Worm (Caenorhabditis elegans): ENCODE data around the gene F26A1.3.

DNA sequence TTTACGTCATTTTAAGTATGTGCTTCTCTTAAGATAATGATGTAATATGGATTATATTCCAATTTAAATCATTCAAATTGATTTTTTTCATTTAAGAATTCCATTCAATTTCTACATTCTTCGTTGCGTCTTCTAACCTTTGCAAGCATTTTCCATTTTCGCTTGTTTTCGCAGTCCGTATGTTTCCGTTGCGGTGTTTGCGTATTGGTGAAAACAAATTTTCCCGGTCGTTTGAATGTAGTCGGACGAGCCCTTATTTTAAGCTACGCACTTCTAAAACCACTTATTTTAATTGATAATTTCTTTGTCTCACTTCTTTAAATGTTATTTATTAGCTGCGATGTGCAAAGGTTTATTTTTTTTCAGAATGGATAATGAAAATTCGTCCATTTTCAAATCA, 41.0 kb upstream of the F26A1.3 start, which contains the start of gene mel-28:
- TF ChIP-seq lin-39 (tag; optimal IDR thresholded peaks at IDR 0.05), result no peak
- TF ChIP-seq dmd-9 (GFP tag; IDR thresholded peaks at IDR 0.05), result no peak
